Fruit fly (Drosophila melanogaster) whole organism, embryonic: ENCODE results near the gene scrib.

Source experiments
- CG10366 ChIP-seq: fragments of 200-800 bp; sonication (Bioruptor generic); IDR thresholded peaks from 2 replicates; pipeline ENCODE4 v1.3.6; 2022; ENCODE audit warnings: missing biosample characterization, missing genetic modification characterization
- CG11560 ChIP-seq: fragments of 200-800 bp; sonication (Bioruptor generic); IDR thresholded peaks from 3 replicates; pipeline ENCODE4 v1.3.6; 2022; ENCODE audit warnings: missing biosample characterization, missing genetic modification characterization
- CG12155 ChIP-seq: fragments of 200-800 bp; sonication (Bioruptor generic); optimal IDR thresholded peaks from 3 replicates; lab custom pipeline; 2016; ENCODE audit warnings: missing biosample characterization, missing genetic modification characterization
- CG1233 ChIP-seq: fragments of 200-800 bp; sonication (Bioruptor generic); optimal IDR thresholded peaks from 4 replicates; lab custom pipeline; 2018; ENCODE audit warnings: missing biosample characterization, mild to moderate bottlenecking, missing genetic modification characterization
- CG14441 ChIP-seq: fragments of 200-800 bp; sonication (Bioruptor generic); IDR thresholded peaks from 2 replicates; pipeline ENCODE4 v1.3.6; 2022; ENCODE audit warnings: missing biosample characterization, missing genetic modification characterization
- CG15696 ChIP-seq: fragments of 200-800 bp; sonication (Bioruptor generic); optimal IDR thresholded peaks from 2 replicates; lab custom pipeline; 2019; ENCODE audit warnings: missing biosample characterization, mild to moderate bottlenecking, missing genetic modification characterization, moderate library complexity
- CG1602 ChIP-seq: fragments of 200-800 bp; sonication (Bioruptor generic); optimal IDR thresholded peaks from 3 replicates; lab custom pipeline; 2016; ENCODE audit warnings: missing biosample characterization, missing genetic modification characterization
- CG1647 ChIP-seq: fragments of 200-800 bp; sonication (Bioruptor generic); optimal IDR thresholded peaks from 3 replicates; lab custom pipeline; 2016; ENCODE audit warnings: missing biosample characterization, missing genetic modification characterization
- CG16779 ChIP-seq: fragments of 200-800 bp; sonication (Bioruptor generic); IDR thresholded peaks from 2 replicates; pipeline ENCODE4 v1.3.6; 2022; ENCODE audit warnings: missing biosample characterization, missing genetic modification characterization
- CG16863 ChIP-seq: fragments of 200-800 bp; sonication (Bioruptor generic); optimal IDR thresholded peaks from 3 replicates; lab custom pipeline; 2016; ENCODE audit warnings: missing biosample characterization, missing genetic modification characterization
- CG2202 ChIP-seq: fragments of 200-800 bp; sonication (Bioruptor generic); optimal IDR thresholded peaks from 2 replicates; lab custom pipeline; 2018; ENCODE audit warnings: missing biosample characterization, mild to moderate bottlenecking, missing genetic modification characterization
- CG31365 ChIP-seq: fragments of 200-800 bp; sonication (Bioruptor generic); optimal IDR thresholded peaks from 2 replicates; lab custom pipeline; 2018; ENCODE audit warnings: missing biosample characterization, mild to moderate bottlenecking, missing genetic modification characterization
- CG32532 ChIP-seq: fragments of 200-800 bp; sonication (Bioruptor generic); IDR thresholded peaks from 2 replicates; pipeline ENCODE4 v1.3.6; 2022; ENCODE audit warnings: missing biosample characterization, missing genetic modification characterization
- CG33557 ChIP-seq: fragments of 200-800 bp; sonication (Bioruptor generic); optimal IDR thresholded peaks from 2 replicates; lab custom pipeline; 2019; ENCODE audit warnings: missing biosample characterization, mild to moderate bottlenecking, missing genetic modification characterization, moderate library complexity
- CG3407 ChIP-seq: fragments of 200-800 bp; sonication (Bioruptor generic); optimal IDR thresholded peaks from 2 replicates; lab custom pipeline; 2018; ENCODE audit warnings: missing biosample characterization, mild to moderate bottlenecking, missing genetic modification characterization
- CG3847 ChIP-seq: fragments of 200-800 bp; sonication (Bioruptor generic); IDR thresholded peaks from 2 replicates; pipeline ENCODE4 v1.3.6; 2022; ENCODE audit warnings: missing biosample characterization, missing genetic modification characterization
- CG4328 ChIP-seq: fragments of 200-800 bp; sonication (Bioruptor generic); optimal IDR thresholded peaks from 3 replicates; lab custom pipeline; 2017; ENCODE audit warnings: missing biosample characterization, missing genetic modification reagents, missing genetic modification characterization
- CG4707 ChIP-seq: fragments of 200-800 bp; sonication (Bioruptor generic); optimal IDR thresholded peaks from 2 replicates; lab custom pipeline; 2018; ENCODE audit warnings: missing biosample characterization, mild to moderate bottlenecking, missing genetic modification characterization, moderate library complexity
- CG6272 ChIP-seq: fragments of 200-800 bp; sonication (Bioruptor generic); IDR thresholded peaks from 2 replicates; pipeline ENCODE4 v1.3.6; 2022; ENCODE audit warnings: missing biosample characterization, missing genetic modification characterization
- CG6654 ChIP-seq: fragments of 200-800 bp; sonication (Bioruptor generic); optimal IDR thresholded peaks from 2 replicates; lab custom pipeline; 2017; ENCODE audit warnings: missing biosample characterization, mild to moderate bottlenecking, missing genetic modification characterization
- CG8089 ChIP-seq: fragments of 200-800 bp; sonication (Bioruptor generic); optimal IDR thresholded peaks from 3 replicates; lab custom pipeline; 2016; ENCODE audit warnings: missing biosample characterization, missing genetic modification characterization
- Dref ChIP-seq: fragments of 200-800 bp; sonication (Bioruptor generic); IDR thresholded peaks from 2 replicates; pipeline ENCODE4 v1.3.6; 2022; ENCODE audit warnings: missing biosample characterization, missing genetic modification characterization
- E2f1 ChIP-seq: fragments of 200-800 bp; sonication (Bioruptor generic); IDR thresholded peaks from 2 replicates; pipeline ENCODE4 v1.3.6; 2022; ENCODE audit warnings: missing biosample characterization, missing genetic modification characterization
- Hr78 ChIP-seq, 2 experiments: fragments of 200-800 bp in 1 of 2; fragments of >200 bp in 1 of 2; sonication (Bioruptor generic) in 1 of 2; optimal IDR thresholded peaks; 2 replicates each; lab custom pipeline; 2017 to 2019; ENCODE audit warnings: missing biosample characterization in 2 of 2, missing genetic modification characterization in 2 of 2, mild to moderate bottlenecking in 1 of 2, moderate library complexity in 1 of 2
- MBD-R2 ChIP-seq: fragments of 200-800 bp; sonication (Bioruptor generic); IDR thresholded peaks from 2 replicates; pipeline ENCODE4 v1.3.6; 2022; ENCODE audit warnings: missing biosample characterization, missing genetic modification characterization
- NFAT ChIP-seq: fragments of 200-800 bp; sonication (Bioruptor generic); IDR thresholded peaks from 2 replicates; pipeline ENCODE4 v1.3.6; 2022; ENCODE audit warnings: missing biosample characterization, missing genetic modification characterization
- PHDP ChIP-seq: fragments of 200-800 bp; sonication (Bioruptor generic); optimal IDR thresholded peaks from 3 replicates; lab custom pipeline; 2018; ENCODE audit warnings: missing biosample characterization, mild to moderate bottlenecking, missing genetic modification characterization, moderate library complexity
- Sox100B ChIP-seq: fragments of 200-800 bp; sonication (Bioruptor generic); optimal IDR thresholded peaks from 3 replicates; lab custom pipeline; 2018; ENCODE audit warnings: missing biosample characterization, mild to moderate bottlenecking, missing genetic modification characterization
- Taf1 ChIP-seq: fragments of 200-800 bp; sonication (Bioruptor generic); IDR thresholded peaks from 2 replicates; pipeline ENCODE4 v1.3.6; 2022; ENCODE audit warnings: missing biosample characterization, missing genetic modification characterization
- YL-1 ChIP-seq: fragments of 200-800 bp; sonication (Bioruptor generic); optimal IDR thresholded peaks from 3 replicates; lab custom pipeline; 2017; ENCODE audit warnings: missing biosample characterization, mild to moderate bottlenecking, missing genetic modification characterization
- cas ChIP-seq: fragments of 200-800 bp; sonication (Bioruptor generic); IDR thresholded peaks from 2 replicates; pipeline ENCODE4 v1.3.6; 2022; ENCODE audit warnings: missing biosample characterization, missing genetic modification characterization
- chn ChIP-seq: fragments of 200-800 bp; sonication (Bioruptor generic); optimal IDR thresholded peaks from 2 replicates; lab custom pipeline; 2016; ENCODE audit warnings: missing biosample characterization, missing genetic modification characterization
- corto ChIP-seq: fragments of 200-800 bp; sonication (Bioruptor generic); optimal IDR thresholded peaks from 2 replicates; lab custom pipeline; 2016; ENCODE audit warnings: missing biosample characterization, mild to moderate bottlenecking, missing genetic modification characterization, moderate library complexity
- cwo ChIP-seq: fragments of 200-800 bp; sonication (Bioruptor generic); optimal IDR thresholded peaks from 3 replicates; lab custom pipeline; 2017; ENCODE audit warnings: missing biosample characterization, missing genetic modification characterization, mild to moderate bottlenecking, moderate library complexity, missing genetic modification reagents
- dimm ChIP-seq: fragments of 200-800 bp; sonication (Bioruptor generic); IDR thresholded peaks from 2 replicates; pipeline ENCODE4 v1.3.6; 2022; ENCODE audit warnings: missing biosample characterization, missing genetic modification characterization
- fd64A ChIP-seq: fragments of 200-800 bp; sonication (Bioruptor generic); optimal IDR thresholded peaks from 3 replicates; lab custom pipeline; 2018; ENCODE audit warnings: missing biosample characterization, mild to moderate bottlenecking, missing genetic modification characterization
- ftz-f1 ChIP-seq: fragments of 200-800 bp; sonication (Bioruptor generic); optimal IDR thresholded peaks from 2 replicates; lab custom pipeline; 2016; ENCODE audit warnings: missing biosample characterization, missing genetic modification characterization
- gro ChIP-seq: fragments of 200-800 bp; sonication (Bioruptor generic); optimal IDR thresholded peaks from 2 replicates; lab custom pipeline; 2016; ENCODE audit warnings: missing biosample characterization, missing genetic modification characterization
- gsb ChIP-seq: fragments of 200-800 bp; sonication (Bioruptor generic); IDR thresholded peaks from 2 replicates; pipeline ENCODE4 v1.3.6; 2022; ENCODE audit warnings: missing biosample characterization, missing genetic modification characterization
- ham ChIP-seq: fragments of 200-800 bp; sonication (Bioruptor generic); IDR thresholded peaks from 2 replicates; pipeline ENCODE4 v1.3.6; 2022; ENCODE audit warnings: missing biosample characterization, missing genetic modification characterization
- hth ChIP-seq: fragments of >200 bp; optimal IDR thresholded peaks from 2 replicates; lab custom pipeline; 2017; ENCODE audit warnings: inconsistent platforms
- jigr1 ChIP-seq: fragments of 200-800 bp; sonication (Bioruptor generic); IDR thresholded peaks from 3 replicates; pipeline ENCODE4 v1.3.6; 2022; ENCODE audit warnings: missing biosample characterization, missing genetic modification characterization
- lbe ChIP-seq: fragments of 200-800 bp; sonication (Bioruptor generic); optimal IDR thresholded peaks from 2 replicates; lab custom pipeline; 2016; ENCODE audit warnings: missing biosample characterization, mild to moderate bottlenecking, missing genetic modification characterization
- lola ChIP-seq, 3 experiments: fragments of >200 bp in 2 of 3; fragments of 200-800 bp in 1 of 3; sonication (Bioruptor generic) in 1 of 3; optimal IDR thresholded peaks; 2 replicates each; lab custom pipeline; 2017 to 2019; ENCODE audit warnings: missing biosample characterization in 3 of 3, missing genetic modification characterization in 3 of 3, mild to moderate bottlenecking in 1 of 3, moderate library complexity in 1 of 3
- odd ChIP-seq: fragments of 200-800 bp; sonication (Bioruptor generic); optimal IDR thresholded peaks from 2 replicates; lab custom pipeline; 2017; ENCODE audit warnings: missing biosample characterization, mild to moderate bottlenecking, missing genetic modification characterization
- pb ChIP-seq: fragments of 200-800 bp; sonication (Bioruptor generic); optimal IDR thresholded peaks from 3 replicates; lab custom pipeline; 2016; ENCODE audit warnings: missing biosample characterization, missing genetic modification characterization
- sc ChIP-seq, 3 experiments: fragments of >200 bp in 2 of 3; fragments of 200-800 bp in 1 of 3; sonication (Bioruptor generic) in 1 of 3; optimal IDR thresholded peaks; 2 replicates in 2 of 3; 3 replicates in 1 of 3; lab custom pipeline; 2017; ENCODE audit warnings: mild to moderate bottlenecking in 1 of 3, missing biosample characterization in 1 of 3, missing genetic modification characterization in 1 of 3, missing genetic modification reagents in 1 of 3
- sens ChIP-seq: fragments of 200-800 bp; sonication (Bioruptor generic); peaks from one replicate; lab custom pipeline; 2016; ENCODE audit warnings: missing biosample characterization, missing genetic modification characterization
- tll ChIP-seq, 2 experiments: fragments of 200-800 bp in 1 of 2; fragments of >200 bp in 1 of 2; sonication (Bioruptor generic) in 1 of 2; optimal IDR thresholded peaks; 2 replicates each; lab custom pipeline; 2017 to 2019; ENCODE audit warnings: missing biosample characterization in 2 of 2, missing genetic modification characterization in 2 of 2, mild to moderate bottlenecking in 1 of 2, moderate library complexity in 1 of 2

scrib gene

DNA sequence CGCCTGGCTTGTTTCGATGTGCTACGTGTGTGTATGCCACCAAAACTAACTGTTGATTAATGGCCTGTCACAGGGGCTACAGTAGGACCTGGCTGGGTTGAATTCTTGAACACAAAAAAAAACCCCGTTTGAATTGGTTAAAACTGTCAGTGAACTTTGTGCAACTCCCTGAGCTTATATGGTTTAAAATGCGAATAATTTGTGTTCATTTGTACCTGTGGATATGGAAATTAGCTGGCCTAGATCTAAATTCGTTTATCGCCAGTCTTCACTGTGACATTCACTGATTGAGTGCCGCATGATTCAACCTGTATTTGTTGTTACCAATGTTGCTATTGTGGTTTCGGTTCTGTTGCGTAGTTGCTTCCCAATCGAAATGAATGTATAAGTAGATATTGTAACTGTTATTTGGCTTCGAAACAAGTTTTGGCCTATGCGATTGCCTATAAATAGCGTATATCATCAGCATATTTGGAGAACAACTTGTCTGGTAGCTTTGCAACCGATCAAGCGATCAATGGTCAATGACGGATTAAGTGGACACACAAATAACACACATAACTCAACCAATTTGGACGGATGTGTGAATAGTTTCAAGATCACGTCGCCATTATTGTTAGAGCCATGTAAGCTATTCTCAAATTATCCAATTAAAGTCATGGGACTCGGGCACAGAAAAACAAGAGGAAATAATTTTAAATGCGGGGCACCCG lies 21.5 kb downstream of the scrib start (continued):
- peak; percentile 63 for TF ChIP-seq chn
- peak; percentile 77 for TF ChIP-seq NFAT (GFP tag; lab: Robert Waterston, UW)
- no peak for TF ChIP-seq lbe (GFP tag; lab: Kevin White, UChicago)
- TF ChIP-seq cwo (GFP tag; lab: Kevin White, UChicago): peak; percentile 65
- peak; percentile 82 for TF ChIP-seq CG3847 (GFP tag; lab: Robert Waterston, UW)
- TF ChIP-seq Taf1 (GFP tag; lab: Robert Waterston, UW): peak; percentile 77
- peak; percentile 27 for TF ChIP-seq CG4707
- TF ChIP-seq CG6654: peak; percentile 20
- peak; percentile 60 for TF ChIP-seq odd (GFP tag; lab: Kevin White, UChicago)
- no peak for TF ChIP-seq fd64A (GFP tag; lab: Kevin White, UChicago)
- TF ChIP-seq sens (GFP tag; lab: Kevin White, UChicago): peak; percentile 94
- TF ChIP-seq CG33557 (GFP tag; lab: Kevin White, UChicago): no peak
- peak; percentile 60 for TF ChIP-seq CG8089 (GFP tag; lab: Kevin White, UChicago)
- peak; percentile 91 for TF ChIP-seq CG32532
- TF ChIP-seq CG15696 (tag; lab: Kevin White, UChicago): peak; percentile 65
- TF ChIP-seq CG16779 (GFP tag; lab: Robert Waterston, UW): peak; percentile 75; the same call in 1 of the 2 replicates
- TF ChIP-seq CG1647 (GFP tag; lab: Kevin White, UChicago): peak; percentile 59
- no peak for TF ChIP-seq CG2202 (tag; lab: Kevin White, UChicago)
- peak; percentile 44 for TF ChIP-seq CG4328 (GFP tag; lab: Kevin White, UChicago)
- TF ChIP-seq MBD-R2: peak; percentile 56; the same call in 1 of the 2 replicates
- TF ChIP-seq YL-1: no peak
- no peak for TF ChIP-seq sc (optimal IDR thresholded peaks at IDR 0.05; lab: Kevin White, UChicago)
- TF ChIP-seq sc (GFP tag; optimal IDR thresholded peaks at IDR 0.05; lab: Kevin White, UChicago): no peak
- TF ChIP-seq CG11560: peak; percentile 11; the same call in 1 of the 3 replicates
- TF ChIP-seq CG10366: peak; percentile 78
- TF ChIP-seq E2f1 (GFP tag; lab: Robert Waterston, UW): peak; percentile 82
- TF ChIP-seq Dref (GFP tag; lab: Robert Waterston, UW): peak; percentile 13; the same call in 1 of the 2 replicates
- no peak for TF ChIP-seq hth (lab: Kevin White, UChicago)
- peak; percentile 42 for TF ChIP-seq Sox100B (GFP tag; lab: Kevin White, UChicago)
- TF ChIP-seq CG16863 (GFP tag; lab: Kevin White, UChicago): peak; percentile 31
- peak; percentile 85 for TF ChIP-seq CG14441 (GFP tag; lab: Robert Waterston, UW)
- peak; percentile 55; the same call in 1 of the 2 replicates for TF ChIP-seq cas (GFP tag; lab: Robert Waterston, UW)
- TF ChIP-seq dimm (GFP tag; lab: Robert Waterston, UW): no peak
- TF ChIP-seq ftz-f1 (GFP tag; lab: Kevin White, UChicago): no peak
- TF ChIP-seq CG31365 (tag; lab: Kevin White, UChicago): peak; percentile 43
- peak; percentile 66 for TF ChIP-seq CG12155
- TF ChIP-seq lola (GFP tag; optimal IDR thresholded peaks at IDR 0.05; lab: Kevin White, UChicago): peak in 1 of 3 experiments; percentile 49
- TF ChIP-seq corto (GFP tag; lab: Kevin White, UChicago): no peak
- peak; percentile 43; the same call in 1 of the 2 replicates for TF ChIP-seq ham (GFP tag; lab: Robert Waterston, UW)
- peak; percentile 77 for TF ChIP-seq gsb (GFP tag; lab: Robert Waterston, UW)
- no peak for TF ChIP-seq jigr1 (GFP tag; lab: Robert Waterston, UW)
- peak; percentile 61 for TF ChIP-seq gro (GFP tag; lab: Kevin White, UChicago)
- TF ChIP-seq PHDP (tag; lab: Kevin White, UChicago): peak; percentile 82
- TF ChIP-seq Hr78 (GFP tag; optimal IDR thresholded peaks at IDR 0.05; lab: Kevin White, UChicago): no peak
- TF ChIP-seq CG1233 (GFP tag; lab: Kevin White, UChicago): peak; percentile 62
- peak; percentile 50 for TF ChIP-seq CG1602
- peak; percentile 36 for TF ChIP-seq CG3407
- peak; percentile 61 for TF ChIP-seq CG6272 (GFP tag; lab: Robert Waterston, UW)
- TF ChIP-seq tll (GFP tag; optimal IDR thresholded peaks at IDR 0.05; lab: Kevin White, UChicago): no peak
- TF ChIP-seq pb (GFP tag; lab: Kevin White, UChicago): peak; percentile 68
